Worm (Caenorhabditis elegans) whole organism, L1 larva: ENCODE results near the gene srh-245.
A peak's percentile ranks its signal among the peaks of the same experiment; 100 is the strongest.

Experiments used
- Y116A8C.19 ChIP-seq: sonication (generic microtip); optimal IDR thresholded peaks from 2 replicates; lab custom pipeline; 2016; ENCODE audit warnings: missing compliant biosample characterization, missing genetic modification characterization, borderline replicate concordance
- ama-1 ChIP-seq: fragments of 150-350 bp; optimal IDR thresholded peaks from 2 replicates; lab custom pipeline; 2014
- ceh-82 ChIP-seq, 3 experiments: fragments of 150-350 bp in 1 of 3; sonication (generic microtip) in 2 of 3; optimal IDR thresholded peaks; 2 replicates each; lab custom pipeline; 2014 to 2017; ENCODE audit warnings: missing biosample characterization in 3 of 3, missing genetic modification characterization in 3 of 3
- ceh-90 ChIP-seq: sonication (generic microtip); optimal IDR thresholded peaks from 2 replicates; lab custom pipeline; 2016; ENCODE audit warnings: missing genetic modification characterization, missing compliant biosample characterization
- dsc-1 ChIP-seq: sonication (generic microtip); optimal IDR thresholded peaks from 2 replicates; lab custom pipeline; 2016; ENCODE audit warnings: mild to moderate bottlenecking, missing genetic modification characterization, missing compliant biosample characterization
- efl-1 ChIP-seq, 4 experiments: fragments of 150-350 bp; optimal IDR thresholded peaks in 3 of 4; peaks in 1 of 4; 1 replicate in 1 of 4; 2 replicates in 3 of 4; lab custom pipeline; 2014; ENCODE audit warnings: missing biosample characterization in 2 of 4, missing genetic modification characterization in 2 of 4, missing genetic modification reagents in 2 of 4
- efl-3 ChIP-seq: fragments of 200-800 bp; sonication (Bioruptor generic); optimal IDR thresholded peaks from 2 replicates; lab custom pipeline; 2018; ENCODE audit warnings: mild to moderate bottlenecking, missing genetic modification characterization, missing compliant biosample characterization
- egl-13 ChIP-seq: sonication (generic microtip); optimal IDR thresholded peaks from 2 replicates; lab custom pipeline; 2016; ENCODE audit warnings: missing genotype, missing genetic modification reagents, missing genetic modification characterization, missing compliant biosample characterization
- elt-3 ChIP-seq, 6 experiments: fragments of 150-350 bp in 1 of 6; sonication (generic microtip); optimal IDR thresholded peaks; 2 replicates each; lab custom pipeline; 2017 to 2018; ENCODE audit warnings: missing biosample characterization in 6 of 6, missing genetic modification characterization in 6 of 6, inconsistent platforms in 1 of 6
- hlh-17 ChIP-seq: fragments of 200-800 bp; sonication (Bioruptor generic); optimal IDR thresholded peaks from 2 replicates; lab custom pipeline; 2018; ENCODE audit warnings: missing genetic modification characterization, mild to moderate bottlenecking, missing compliant biosample characterization, moderate library complexity, borderline replicate concordance
- hlh-4 ChIP-seq: sonication (generic microtip); optimal IDR thresholded peaks from 2 replicates; lab custom pipeline; 2016; ENCODE audit warnings: mild to moderate bottlenecking, missing genetic modification characterization, missing compliant biosample characterization
- isw-1 ChIP-seq: fragments of 200-800 bp; sonication (Bioruptor generic); IDR thresholded peaks from 2 replicates; pipeline ENCODE4 v1.3.6; 2022; ENCODE audit warnings: missing genetic modification characterization, missing compliant biosample characterization
- jun-1 ChIP-seq: fragments of 150-350 bp; optimal IDR thresholded peaks from 2 replicates; lab custom pipeline; 2014; ENCODE audit warnings: missing biosample characterization, missing genetic modification reagents, missing genetic modification characterization
- lin-13 ChIP-seq: fragments of 150-350 bp; optimal IDR thresholded peaks from 2 replicates; lab custom pipeline; 2014; ENCODE audit warnings: missing biosample characterization, missing genetic modification reagents, missing genetic modification characterization
- lin-14 ChIP-seq: fragments of 200-800 bp; sonication (Bioruptor generic); optimal IDR thresholded peaks from 2 replicates; lab custom pipeline; 2018; ENCODE audit warnings: mild to moderate bottlenecking, missing genetic modification characterization, moderate library complexity, missing compliant biosample characterization
- lin-15B ChIP-seq: fragments of 150-350 bp; sonication (generic microtip); optimal IDR thresholded peaks from 3 replicates; lab custom pipeline; 2014; ENCODE audit warnings: missing biosample characterization, missing genetic modification characterization
- lin-35 ChIP-seq, 2 experiments: fragments of 150-350 bp; optimal IDR thresholded peaks; 2 replicates each; lab custom pipeline; 2014; ENCODE audit warnings: missing biosample characterization in 2 of 2, missing genetic modification characterization in 2 of 2, missing genetic modification reagents in 2 of 2
- lir-3 ChIP-seq: sonication (generic microtip); optimal IDR thresholded peaks from 2 replicates; lab custom pipeline; 2016; ENCODE audit warnings: mild to moderate bottlenecking, missing genetic modification characterization, moderate library complexity, missing compliant biosample characterization; ENCODE audit not compliant: poor library complexity
- nhr-12 ChIP-seq: sonication (generic microtip); optimal IDR thresholded peaks from 2 replicates; lab custom pipeline; 2017; ENCODE audit warnings: missing biosample characterization, missing genetic modification characterization
- nhr-20 ChIP-seq: sonication (generic microtip); optimal IDR thresholded peaks from 2 replicates; lab custom pipeline; 2016; ENCODE audit warnings: mild to moderate bottlenecking, missing genetic modification characterization, missing compliant biosample characterization
- nhr-237 ChIP-seq: fragments of 150-350 bp; optimal IDR thresholded peaks from 2 replicates; lab custom pipeline; 2014; ENCODE audit warnings: missing biosample characterization, missing genetic modification characterization
- nhr-28 ChIP-seq: fragments of 150-350 bp; optimal IDR thresholded peaks from 2 replicates; lab custom pipeline; 2014; ENCODE audit warnings: missing biosample characterization, missing genetic modification characterization
- nhr-47 ChIP-seq: sonication (generic microtip); optimal IDR thresholded peaks from 2 replicates; lab custom pipeline; 2016; ENCODE audit warnings: mild to moderate bottlenecking, missing genetic modification characterization, moderate library complexity, missing compliant biosample characterization
- nhr-76 ChIP-seq: sonication (generic microtip); optimal IDR thresholded peaks from 2 replicates; lab custom pipeline; 2017; ENCODE audit warnings: missing biosample characterization, missing genetic modification characterization
- nhr-77 ChIP-seq: fragments of 150-350 bp; optimal IDR thresholded peaks from 2 replicates; lab custom pipeline; 2014; ENCODE audit warnings: missing biosample characterization, missing genetic modification characterization
- nhr-84 ChIP-seq: sonication (generic microtip); optimal IDR thresholded peaks from 2 replicates; lab custom pipeline; 2017; ENCODE audit warnings: missing biosample characterization, missing genetic modification characterization
- nhr-85 ChIP-seq: sonication (generic microtip); peaks from one replicate; lab custom pipeline; 2016; ENCODE audit warnings: missing genetic modification characterization, inconsistent platforms, missing compliant biosample characterization
- nhr-90 ChIP-seq: sonication (generic microtip); optimal IDR thresholded peaks from 2 replicates; lab custom pipeline; 2016; ENCODE audit warnings: mild to moderate bottlenecking, missing genetic modification characterization, missing compliant biosample characterization; ENCODE audit not compliant: poor library complexity
- pax-3 ChIP-seq: fragments of 200-800 bp; sonication (Bioruptor generic); optimal IDR thresholded peaks from 2 replicates; lab custom pipeline; 2018; ENCODE audit warnings: mild to moderate bottlenecking, missing genetic modification characterization, moderate library complexity, missing compliant biosample characterization
- pqm-1 ChIP-seq: sonication (generic microtip); optimal IDR thresholded peaks from 3 replicates; lab custom pipeline; 2017; ENCODE audit warnings: missing biosample characterization, missing genetic modification characterization
- snu-23 ChIP-seq: sonication (generic microtip); optimal IDR thresholded peaks from 2 replicates; lab custom pipeline; 2016; ENCODE audit warnings: missing genetic modification characterization, missing compliant biosample characterization
- sox-4 ChIP-seq: sonication (generic microtip); optimal IDR thresholded peaks from 2 replicates; lab custom pipeline; 2016; ENCODE audit warnings: missing genetic modification characterization, missing compliant biosample characterization
- tlp-1 ChIP-seq: fragments of 150-350 bp; optimal IDR thresholded peaks from 2 replicates; lab custom pipeline; 2014; ENCODE audit warnings: missing biosample characterization, missing genetic modification characterization
- unc-86 ChIP-seq: sonication (generic microtip); optimal IDR thresholded peaks from 2 replicates; lab custom pipeline; 2016; ENCODE audit warnings: missing genetic modification characterization, missing compliant biosample characterization
- vab-15 ChIP-seq: sonication (generic microtip); optimal IDR thresholded peaks from 2 replicates; lab custom pipeline; 2017; ENCODE audit warnings: missing genotype, mild to moderate bottlenecking, missing genetic modification characterization, missing compliant biosample characterization
- xbp-1 ChIP-seq: sonication (generic microtip); optimal IDR thresholded peaks from 2 replicates; lab custom pipeline; 2016; ENCODE audit warnings: missing genetic modification characterization, missing compliant biosample characterization
- zip-4 ChIP-seq: fragments of 200-800 bp; sonication (Bioruptor generic); optimal IDR thresholded peaks from 2 replicates; lab custom pipeline; 2018; ENCODE audit warnings: mild to moderate bottlenecking, missing genetic modification characterization, moderate library complexity, missing compliant biosample characterization
- ztf-4 ChIP-seq: fragments of 150-350 bp; optimal IDR thresholded peaks from 2 replicates; lab custom pipeline; 2014; ENCODE audit warnings: missing biosample characterization, missing genetic modification characterization

srh-245 gene

ce11 chrV:635630-636029, 20.1 kb downstream of the srh-245 start (continued):
- no peak for TF ChIP-seq pax-3 (tag; lab: Kevin White, UChicago)
- no peak for TF ChIP-seq isw-1 (GFP tag; lab: Robert Waterston, UW)
- TF ChIP-seq unc-86 (tag; lab: Kevin White, UChicago) = no peak
- no peak for TF ChIP-seq nhr-76 (tag; lab: Kevin White, UChicago)
- TF ChIP-seq efl-3 = no peak
- TF ChIP-seq jun-1 (tag; lab: Kevin White, UChicago) = no peak

- TF ChIP-seq nhr-47 (tag; lab: Kevin White, UChicago) = no peak
- no peak for TF ChIP-seq dsc-1 (tag; lab: Kevin White, UChicago)
- peak; percentile 58 for TF ChIP-seq nhr-85 (tag; lab: Kevin White, UChicago)
- TF ChIP-seq nhr-12 (tag; lab: Kevin White, UChicago) = no peak
- no peak for TF ChIP-seq nhr-76 (tag; lab: Kevin White, UChicago)
- TF ChIP-seq xbp-1 (tag; lab: Kevin White, UChicago) = no peak
- TF ChIP-seq ama-1 (lab: Kevin White, UChicago) = no peak
- TF ChIP-seq elt-3 (tag; optimal IDR thresholded peaks at IDR 0.05; lab: Kevin White, UChicago) = no peak
Measured at ce11 chrV:634855-635254, 20.9 kb downstream of the srh-245 start, which contains the start of gene F48G7.10. Gene F48G7.10, minus strand, starts transcription at chrV:634955.

- TF ChIP-seq nhr-237 (tag; lab: Kevin White, UChicago) = no peak
- peak; percentile 29 for TF ChIP-seq nhr-20 (tag; lab: Kevin White, UChicago)
- no peak for TF ChIP-seq nhr-77 (tag; lab: Kevin White, UChicago)
- TF ChIP-seq nhr-28 (tag; lab: Kevin White, UChicago) = no peak
- no peak for TF ChIP-seq ama-1 (lab: Kevin White, UChicago)
- TF ChIP-seq egl-13 (tag; lab: Kevin White, UChicago) = no peak
- TF ChIP-seq ceh-82 (tag; optimal IDR thresholded peaks at IDR 0.05; lab: Kevin White, UChicago) = no peak
- peak in 1 of 2 experiments; percentile 32 for TF ChIP-seq lin-35 (GFP tag; optimal IDR thresholded peaks at IDR 0.05; lab: Kevin White, UChicago)
- TF ChIP-seq snu-23 (GFP tag; lab: Kevin White, UChicago) = peak; percentile 30
- TF ChIP-seq unc-86 (tag; lab: Kevin White, UChicago) = no peak
- no peak for TF ChIP-seq ztf-4 (tag; lab: Kevin White, UChicago)
- TF ChIP-seq nhr-90 = no peak
- TF ChIP-seq lin-13 (GFP tag; lab: Kevin White, UChicago) = no peak
- TF ChIP-seq zip-4 (GFP tag; lab: Kevin White, UChicago) = no peak
- TF ChIP-seq vab-15 (tag; lab: Kevin White, UChicago) = no peak
- TF ChIP-seq isw-1 (GFP tag; lab: Robert Waterston, UW) = no peak
- no peak for TF ChIP-seq pqm-1 (tag; lab: Kevin White, UChicago)
- no peak for TF ChIP-seq hlh-17 (GFP tag; lab: Kevin White, UChicago)
- no peak for TF ChIP-seq nhr-85 (tag; lab: Kevin White, UChicago)
- TF ChIP-seq sox-4 (tag; lab: Kevin White, UChicago) = no peak
- no peak for TF ChIP-seq hlh-4 (tag; lab: Kevin White, UChicago)
- no peak for TF ChIP-seq ceh-90
- no peak for TF ChIP-seq Y116A8C.19 (tag; lab: Kevin White, UChicago)
- no peak for TF ChIP-seq nhr-84 (tag; lab: Kevin White, UChicago)
- peak; percentile 11 to 22 for TF ChIP-seq efl-1 (optimal IDR thresholded peaks at IDR 0.05; lab: Kevin White, UChicago)
- peak in 1 of 2 experiments; percentile 62 for TF ChIP-seq efl-1 (GFP tag; optimal IDR thresholded peaks at IDR 0.05 in 1 of 2; lab: Kevin White, UChicago)
- no peak for TF ChIP-seq lin-15B (tag; lab: Kevin White, UChicago)
- no peak for TF ChIP-seq nhr-47 (tag; lab: Kevin White, UChicago)
- TF ChIP-seq tlp-1 (tag; lab: Kevin White, UChicago) = no peak
- no peak for TF ChIP-seq lir-3 (tag; lab: Kevin White, UChicago)
- TF ChIP-seq lin-14 = no peak
- TF ChIP-seq nhr-76 (tag; lab: Kevin White, UChicago) = no peak
Measured at ce11 chrV:631832-632231, 23.9 kb downstream of the srh-245 start.
